Worm (Caenorhabditis elegans) whole organism, late embryonic: Measurements from ENCODE around the gene C08E3.14.

Source experiments
- K02D7.2 ChIP-seq: sonication (generic microtip); optimal IDR thresholded peaks from 2 replicates; lab custom pipeline; 2017; ENCODE audit warnings: mild to moderate bottlenecking, missing genetic modification characterization, missing compliant biosample characterization
- ceh-2 ChIP-seq: sonication (generic microtip); optimal IDR thresholded peaks from 2 replicates; lab custom pipeline; 2016; ENCODE audit warnings: missing genotype, missing genetic modification characterization, missing compliant biosample characterization
- unc-3 ChIP-seq, 2 experiments: fragments of 200-800 bp in 1 of 2; sonication (Bioruptor generic) in 1 of 2; sonication (generic microtip) in 1 of 2; conservative IDR thresholded peaks in 1 of 2; optimal IDR thresholded peaks in 1 of 2; 2 replicates each; pipeline versions ENCODE4 v1.3.6 to Lab custom; 2016 to 2022; ENCODE audit warnings: missing compliant biosample characterization in 2 of 2, missing genetic modification characterization in 2 of 2, missing genetic modification reagents in 1 of 2

DNA sequence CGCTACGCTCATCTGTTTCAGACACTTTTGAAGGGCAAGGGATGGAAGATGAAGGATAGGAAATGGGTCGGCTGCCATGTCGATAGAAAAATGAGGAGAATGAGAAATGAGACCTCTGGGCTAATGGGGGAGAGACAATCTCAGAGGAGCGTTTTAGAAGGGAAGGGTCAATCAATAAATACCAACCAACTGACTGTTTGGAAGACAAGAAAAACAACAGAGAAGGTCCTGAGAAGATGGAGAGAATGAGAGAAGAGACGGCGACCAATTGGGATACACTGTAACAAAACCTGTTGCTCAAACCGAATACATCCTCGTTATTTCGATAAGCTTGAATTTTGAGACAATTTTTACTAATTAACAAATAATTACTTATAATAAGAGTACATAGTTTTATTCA lies 27.6 kb downstream of the C08E3.14 start, which contains the start of gene fbxb-15:
- TF ChIP-seq ceh-2 (tag; lab: Kevin White, UChicago) (no peak), unc-3 (GFP tag; conservative IDR thresholded peaks at IDR 0.05; lab: Robert Waterston, UW) (no peak), unc-3 (tag; optimal IDR thresholded peaks at IDR 0.05; lab: Kevin White, UChicago) (no peak), K02D7.2 (tag; lab: Kevin White, UChicago) (no peak)
